Worm (Caenorhabditis elegans) whole organism, L4/young adult: ENCODE data around the gene allo-1.

Source experiments
- W03F9.2 ChIP-seq: fragments of 150-350 bp; optimal IDR thresholded peaks from 2 replicates; lab custom pipeline; 2014; ENCODE audit warnings: missing biosample characterization, missing genetic modification characterization
- him-1 ChIP-seq: sonication (generic microtip); optimal IDR thresholded peaks from 2 replicates; lab custom pipeline; 2016; ENCODE audit warnings: missing genotype, missing genetic modification reagents, missing genetic modification characterization, missing compliant biosample characterization

- no peak for TF ChIP-seq W03F9.2 (tag; lab: Kevin White, UChicago)
- no peak for TF ChIP-seq him-1 (tag; lab: Kevin White, UChicago)
Measured at ce11 chrIV:10744475-10744874, 47.6 kb upstream of the allo-1 start, which contains the start of gene T25B9.3.
